Fruit fly (Drosophila melanogaster): ENCODE data around the gene mub.

Gene mub

DNA sequence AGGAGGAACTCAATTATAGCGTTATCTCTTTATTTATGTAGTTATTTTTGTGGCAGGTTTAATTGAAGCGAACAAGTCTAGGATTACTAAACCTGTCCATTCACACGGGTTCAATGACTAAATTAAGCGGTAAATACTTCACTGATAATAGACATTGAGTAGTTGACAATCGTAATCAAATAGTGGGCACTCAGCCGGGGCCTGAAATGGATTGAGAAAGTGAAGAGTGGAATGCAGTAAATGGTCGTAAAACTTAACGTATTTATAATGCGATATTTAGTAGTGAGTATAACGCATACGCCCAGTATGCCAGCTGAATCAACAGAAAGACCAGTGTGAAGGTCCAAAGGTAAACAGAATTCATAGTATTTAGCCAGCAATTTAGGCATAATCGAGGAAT, 91.6 kb downstream of the mub start:
- TF ChIP-seq cic (GFP tag; optimal IDR thresholded peaks at IDR 0.05) (peak; percentile 94), cnc (optimal IDR thresholded peaks at IDR 0.05) (no peak), CG11617 (GFP tag; optimal IDR thresholded peaks at IDR 0.05) (no peak), CG33017 (tag; optimal IDR thresholded peaks at IDR 0.05) (peak; percentile 35), CG12768 (GFP tag; optimal IDR thresholded peaks at IDR 0.05) (peak; percentile 14), Clk (GFP tag; optimal IDR thresholded peaks at IDR 0.05) (no peak), CG7101 (tag; optimal IDR thresholded peaks at IDR 0.05) (peak; percentile 5)

dm6 chr3L:21941615-21942259, 97.1 kb downstream of the mub start, which contains the start of the genes PolH and CG14562:
Gene PolH (minus strand): TSS chr3L:21941812.
Gene CG14562 (plus strand): TSS chr3L:21942221.
- no peak for TF ChIP-seq Mnt (GFP tag; optimal IDR thresholded peaks at IDR 0.05)
- TF ChIP-seq Crg-1 (GFP tag; optimal IDR thresholded peaks at IDR 0.05) = no peak
- no peak for TF ChIP-seq ovo (GFP tag; optimal IDR thresholded peaks at IDR 0.05)
- no peak for TF ChIP-seq CG1620 (GFP tag; optimal IDR thresholded peaks at IDR 0.05)
- no peak for TF ChIP-seq CG7101 (tag; optimal IDR thresholded peaks at IDR 0.05)
- TF ChIP-seq cic (GFP tag; optimal IDR thresholded peaks at IDR 0.05) = no peak
- TF ChIP-seq CG33017 (tag; optimal IDR thresholded peaks at IDR 0.05) = no peak
- no peak for TF ChIP-seq pad (GFP tag; optimal IDR thresholded peaks at IDR 0.05)
- no peak for TF ChIP-seq CG11617 (GFP tag; optimal IDR thresholded peaks at IDR 0.05)
- no peak for TF ChIP-seq cnc (optimal IDR thresholded peaks at IDR 0.05)
- TF ChIP-seq CG14711 (tag; optimal IDR thresholded peaks at IDR 0.05) = no peak
- TF ChIP-seq CG12768 (GFP tag; optimal IDR thresholded peaks at IDR 0.05) = no peak
- no peak for TF ChIP-seq CG5204 (GFP tag; optimal IDR thresholded peaks at IDR 0.05)
- TF ChIP-seq CG7045 (GFP tag; optimal IDR thresholded peaks at IDR 0.05) = no peak

DNA sequence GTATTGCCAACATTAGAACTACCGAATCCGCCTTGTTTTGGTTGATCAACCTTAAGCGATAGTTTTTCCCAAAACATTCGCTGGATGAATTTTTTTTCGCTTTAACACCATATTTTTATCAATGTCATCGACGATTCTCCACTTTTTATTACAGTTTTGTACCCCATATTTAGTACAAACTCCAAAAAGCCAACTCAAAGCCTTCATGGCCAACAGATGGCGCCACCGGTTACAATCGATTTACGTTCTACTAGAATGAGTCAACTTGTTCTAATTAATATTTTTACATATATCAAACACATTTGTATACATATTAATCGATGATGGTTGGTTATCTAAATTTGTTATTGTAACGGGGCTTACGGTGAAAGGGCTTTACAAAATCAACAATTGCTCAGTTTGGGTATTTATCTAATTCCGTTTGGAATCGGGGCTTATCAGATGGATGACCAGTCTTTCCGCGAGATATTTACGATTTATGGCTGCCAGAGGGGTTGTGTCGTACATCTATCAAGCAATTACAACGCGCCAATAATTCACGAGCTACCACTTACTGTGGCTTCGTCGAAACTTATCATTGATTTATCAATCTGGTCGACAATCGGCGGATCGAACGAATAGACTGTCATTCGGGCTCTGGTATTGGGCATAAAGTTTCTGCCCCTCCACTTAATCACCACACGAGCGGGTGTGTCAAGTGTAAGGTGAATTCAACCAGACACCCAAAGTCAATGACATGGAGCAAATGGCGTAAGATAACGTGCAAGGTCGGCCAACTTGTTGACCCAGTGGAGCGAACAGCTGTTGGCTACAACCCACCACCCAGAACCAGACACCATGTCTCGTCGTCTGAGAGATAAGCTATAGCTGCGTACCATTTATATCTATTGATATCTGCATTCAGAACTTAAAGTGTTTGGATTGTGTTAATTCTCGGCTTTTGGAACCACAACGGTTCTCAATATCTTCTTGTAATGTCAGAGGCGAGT, 108.7 kb downstream of the mub start:
- no peak for TF ChIP-seq CG1620 (GFP tag; optimal IDR thresholded peaks at IDR 0.05)
- peak; percentile 23 for TF ChIP-seq pad (GFP tag; optimal IDR thresholded peaks at IDR 0.05)
- no peak for TF ChIP-seq CG5204 (GFP tag; optimal IDR thresholded peaks at IDR 0.05)
- TF ChIP-seq Crg-1 (GFP tag; optimal IDR thresholded peaks at IDR 0.05) = no peak
- TF ChIP-seq Clk (GFP tag; optimal IDR thresholded peaks at IDR 0.05) = no peak
- no peak for TF ChIP-seq bab1 (GFP tag; optimal IDR thresholded peaks at IDR 0.05)
- no peak for TF ChIP-seq Mnt (GFP tag; optimal IDR thresholded peaks at IDR 0.05)
- no peak for TF ChIP-seq CG14711 (tag; optimal IDR thresholded peaks at IDR 0.05)
- no peak for TF ChIP-seq CG12768 (GFP tag; optimal IDR thresholded peaks at IDR 0.05)
- no peak for TF ChIP-seq ovo (GFP tag; optimal IDR thresholded peaks at IDR 0.05)
- TF ChIP-seq CG11617 (GFP tag; optimal IDR thresholded peaks at IDR 0.05) = no peak
- no peak for TF ChIP-seq CG7101 (tag; optimal IDR thresholded peaks at IDR 0.05)
- TF ChIP-seq cnc (optimal IDR thresholded peaks at IDR 0.05) = no peak
- TF ChIP-seq toe (GFP tag; optimal IDR thresholded peaks at IDR 0.05) = no peak
- peak; percentile 33 for TF ChIP-seq cic (GFP tag; optimal IDR thresholded peaks at IDR 0.05)
- no peak for TF ChIP-seq CG33017 (tag; optimal IDR thresholded peaks at IDR 0.05)
- peak; percentile 1 for TF ChIP-seq kay (GFP tag; ENCODE audit: borderline replicate concordance)
- TF ChIP-seq Hr96 (GFP tag; optimal IDR thresholded peaks at IDR 0.05) = no peak
- TF ChIP-seq CG7045 (GFP tag; optimal IDR thresholded peaks at IDR 0.05) = no peak
- TF ChIP-seq tj (GFP tag; optimal IDR thresholded peaks at IDR 0.05) = no peak

DNA sequence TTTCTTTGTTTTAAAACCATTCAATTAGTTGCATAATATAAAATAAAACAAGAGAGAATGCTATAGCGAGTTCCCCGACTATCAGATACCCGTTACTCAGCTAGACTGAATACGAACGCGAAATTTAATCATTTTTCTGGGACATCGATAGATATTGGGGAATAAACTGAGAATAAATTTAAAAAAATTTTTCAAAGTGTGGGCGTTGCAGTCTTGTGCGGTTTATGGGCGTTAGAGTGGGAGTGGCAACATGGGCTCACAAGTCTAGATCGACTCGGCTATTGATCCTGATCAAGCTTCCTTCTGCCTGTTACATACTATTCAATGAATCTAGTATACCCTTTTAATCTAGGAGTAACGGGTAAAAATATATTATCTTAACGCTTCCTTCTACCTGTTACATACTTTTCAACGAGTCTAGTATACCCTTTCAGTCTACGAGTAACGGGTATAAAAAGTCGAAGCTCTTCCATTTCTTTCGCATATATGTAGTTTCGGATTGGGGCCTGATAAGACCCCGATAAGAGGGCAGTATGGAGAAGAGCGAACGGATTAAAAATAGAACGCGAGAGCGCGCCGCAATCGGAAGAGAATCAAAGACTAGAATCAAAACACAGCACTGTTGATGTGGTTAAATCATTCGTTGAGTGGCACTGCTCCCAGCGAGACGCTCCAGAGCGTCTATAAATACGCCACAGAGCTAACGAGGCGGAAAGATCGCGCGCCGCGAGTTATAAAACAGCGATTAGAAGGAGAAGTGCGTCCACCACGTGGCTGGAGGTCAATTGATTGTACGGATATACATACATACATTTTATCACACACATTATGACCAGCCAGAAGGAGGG, 110.1 kb downstream of the mub start, which contains the start of gene CG7458:
CG7458 (plus strand) TSS at position 637 of the 848 bp plus-strand sequence.
- TF ChIP-seq ovo (GFP tag; optimal IDR thresholded peaks at IDR 0.05) = no peak
- peak; percentile 48 for TF ChIP-seq CG5204 (GFP tag; optimal IDR thresholded peaks at IDR 0.05)
- TF ChIP-seq pad (GFP tag; optimal IDR thresholded peaks at IDR 0.05) = peak; percentile 34
- TF ChIP-seq CG7045 (GFP tag; optimal IDR thresholded peaks at IDR 0.05) = peak; percentile 44
- TF ChIP-seq kay (GFP tag; ENCODE audit: borderline replicate concordance) = peak; percentile 71
- no peak for TF ChIP-seq Crg-1 (GFP tag; optimal IDR thresholded peaks at IDR 0.05)
- peak; percentile 19 for TF ChIP-seq CG7101 (tag; optimal IDR thresholded peaks at IDR 0.05)
- TF ChIP-seq CG11617 (GFP tag; optimal IDR thresholded peaks at IDR 0.05) = peak; percentile 57
- TF ChIP-seq Hr96 (GFP tag; optimal IDR thresholded peaks at IDR 0.05) = no peak
- no peak for TF ChIP-seq CG12768 (GFP tag; optimal IDR thresholded peaks at IDR 0.05)
- peak; percentile 55 for TF ChIP-seq cic (GFP tag; optimal IDR thresholded peaks at IDR 0.05)
- TF ChIP-seq CG1620 (GFP tag; optimal IDR thresholded peaks at IDR 0.05) = no peak
- TF ChIP-seq Mnt (GFP tag; optimal IDR thresholded peaks at IDR 0.05) = peak; percentile 95
- TF ChIP-seq Clk (GFP tag; optimal IDR thresholded peaks at IDR 0.05) = no peak
- peak; percentile 31 for TF ChIP-seq toe (GFP tag; optimal IDR thresholded peaks at IDR 0.05)
- TF ChIP-seq bab1 (GFP tag; optimal IDR thresholded peaks at IDR 0.05) = no peak
- no peak for TF ChIP-seq CG14711 (tag; optimal IDR thresholded peaks at IDR 0.05)
- peak; percentile 19 for TF ChIP-seq tj (GFP tag; optimal IDR thresholded peaks at IDR 0.05)
- TF ChIP-seq CG33017 (tag; optimal IDR thresholded peaks at IDR 0.05) = no peak
- no peak for TF ChIP-seq cnc (optimal IDR thresholded peaks at IDR 0.05)

Measured in whole organism, adult.